Worm (Caenorhabditis elegans) whole organism, midembryonic: ENCODE data around the gene ugt-44.

Source experiments
- T22C8.4 ChIP-seq: fragments of 200-800 bp; sonication (Bioruptor generic); IDR thresholded peaks from 2 replicates; pipeline ENCODE4 v1.3.6; 2022; ENCODE audit warnings: missing genetic modification characterization, missing compliant biosample characterization
- cog-1 ChIP-seq: sonication (generic microtip); optimal IDR thresholded peaks from 2 replicates; lab custom pipeline; 2016; ENCODE audit warnings: missing genetic modification characterization, missing compliant biosample characterization
- flt-1 ChIP-seq: fragments of 200-800 bp; sonication (Bioruptor generic); IDR thresholded peaks from 2 replicates; pipeline ENCODE4 v1.3.6; 2022; ENCODE audit warnings: missing genetic modification characterization, missing compliant biosample characterization
- klf-2 ChIP-seq: fragments of 200-800 bp; sonication (Bioruptor generic); conservative IDR thresholded peaks from 2 replicates; pipeline ENCODE4 v1.3.6; 2022; ENCODE audit warnings: missing genetic modification reagents, missing genetic modification characterization, missing compliant biosample characterization
- med-1 ChIP-seq: sonication (generic microtip); optimal IDR thresholded peaks from 2 replicates; lab custom pipeline; 2017; ENCODE audit warnings: missing genetic modification characterization, mild to moderate bottlenecking, missing compliant biosample characterization, antibody characterized with exemption, missing genetic modification reagents; ENCODE audit not compliant: insufficient read depth
- ref-1 ChIP-seq: fragments of 200-800 bp; sonication (Bioruptor generic); conservative IDR thresholded peaks from 2 replicates; pipeline ENCODE4 v1.3.6; 2022; ENCODE audit warnings: missing genetic modification reagents, missing genetic modification characterization, missing compliant biosample characterization
- tab-1 ChIP-seq: fragments of 200-800 bp; sonication (Bioruptor generic); IDR thresholded peaks from 2 replicates; pipeline ENCODE4 v1.3.6; 2022; ENCODE audit warnings: missing genetic modification characterization, missing compliant biosample characterization
- ztf-23 ChIP-seq: fragments of 200-800 bp; sonication (Bioruptor generic); IDR thresholded peaks from 2 replicates; pipeline ENCODE4 v1.3.6; 2022; ENCODE audit warnings: missing genetic modification reagents, missing genetic modification characterization, missing compliant biosample characterization
- ztf-29 ChIP-seq: fragments of 200-800 bp; sonication (Bioruptor generic); IDR thresholded peaks from 2 replicates; pipeline ENCODE4 v1.3.6; 2022; ENCODE audit warnings: missing genetic modification reagents, missing genetic modification characterization, missing compliant biosample characterization

Gene ugt-44

ce11 chrIV:10469494-10469893 lies at the start of gene ugt-44:
Gene ugt-44, plus strand, starts transcription at chrIV:10469741.
- no peak for TF ChIP-seq cog-1 (tag; lab: Kevin White, UChicago)
- no peak for TF ChIP-seq tab-1 (GFP tag; lab: Robert Waterston, UW)
- TF ChIP-seq ztf-29 (GFP tag; lab: Robert Waterston, UW) = no peak
- no peak for TF ChIP-seq ztf-23 (GFP tag; lab: Robert Waterston, UW)
- no peak for TF ChIP-seq klf-2 (GFP tag; lab: Robert Waterston, UW)
- no peak for TF ChIP-seq flt-1
- no peak for TF ChIP-seq med-1 (GFP tag; lab: Kevin White, UChicago)

- TF ChIP-seq cog-1 (tag; lab: Kevin White, UChicago) (no peak), ref-1 (GFP tag; lab: Robert Waterston, UW) (no peak), klf-2 (GFP tag; lab: Robert Waterston, UW) (no peak), ztf-23 (GFP tag; lab: Robert Waterston, UW) (no peak), T22C8.4 (no peak), flt-1 (no peak), ztf-29 (GFP tag; lab: Robert Waterston, UW) (no peak), tab-1 (GFP tag; lab: Robert Waterston, UW) (no peak), med-1 (GFP tag; lab: Kevin White, UChicago) (no peak)
Observed at ce11 chrIV:10419896-10420295, 49.6 kb upstream of the ugt-44 start.

- TF ChIP-seq flt-1 (no peak), ref-1 (GFP tag; lab: Robert Waterston, UW) (no peak), ztf-29 (GFP tag; lab: Robert Waterston, UW) (no peak), klf-2 (GFP tag; lab: Robert Waterston, UW) (no peak), tab-1 (GFP tag; lab: Robert Waterston, UW) (no peak), cog-1 (tag; lab: Kevin White, UChicago) (no peak), med-1 (GFP tag; lab: Kevin White, UChicago) (no peak), T22C8.4 (no peak), ztf-23 (GFP tag; lab: Robert Waterston, UW) (no peak)
Observed at ce11 chrIV:10420440-10420839, 49.1 kb upstream of the ugt-44 start.

- TF ChIP-seq klf-2 (GFP tag; lab: Robert Waterston, UW) (no peak), ref-1 (GFP tag; lab: Robert Waterston, UW) (no peak), ztf-23 (GFP tag; lab: Robert Waterston, UW) (no peak), med-1 (GFP tag; lab: Kevin White, UChicago) (no peak), ztf-29 (GFP tag; lab: Robert Waterston, UW) (no peak), cog-1 (tag; lab: Kevin White, UChicago) (no peak), tab-1 (GFP tag; lab: Robert Waterston, UW) (no peak), T22C8.4 (no peak), flt-1 (no peak)
Observed at ce11 chrIV:10421256-10421655, 48.3 kb upstream of the ugt-44 start.

- no peak for TF ChIP-seq cog-1 (tag; lab: Kevin White, UChicago)
- no peak for TF ChIP-seq med-1 (GFP tag; lab: Kevin White, UChicago)
- no peak for TF ChIP-seq ztf-23 (GFP tag; lab: Robert Waterston, UW)
- no peak for TF ChIP-seq tab-1 (GFP tag; lab: Robert Waterston, UW)
- TF ChIP-seq T22C8.4 = no peak
- TF ChIP-seq flt-1 = no peak
- TF ChIP-seq ref-1 (GFP tag; lab: Robert Waterston, UW) = no peak
- TF ChIP-seq ztf-29 (GFP tag; lab: Robert Waterston, UW) = no peak
- no peak for TF ChIP-seq klf-2 (GFP tag; lab: Robert Waterston, UW)
Observed at ce11 chrIV:10422230-10422629, 47.3 kb upstream of the ugt-44 start.

- TF ChIP-seq flt-1 = no peak
- TF ChIP-seq cog-1 (tag; lab: Kevin White, UChicago) = no peak
- TF ChIP-seq med-1 (GFP tag; lab: Kevin White, UChicago) = no peak
- TF ChIP-seq tab-1 (GFP tag; lab: Robert Waterston, UW) = no peak
- no peak for TF ChIP-seq ztf-23 (GFP tag; lab: Robert Waterston, UW)
- TF ChIP-seq T22C8.4 = no peak
- no peak for TF ChIP-seq klf-2 (GFP tag; lab: Robert Waterston, UW)
- TF ChIP-seq ztf-29 (GFP tag; lab: Robert Waterston, UW) = no peak
Observed at ce11 chrIV:10424535-10424934, 45.0 kb upstream of the ugt-44 start, which contains the start of gene F13B12.1. Gene F13B12.1, minus strand, starts transcription at chrIV:10424635.

- no peak for TF ChIP-seq T22C8.4
- TF ChIP-seq med-1 (GFP tag; lab: Kevin White, UChicago) = no peak
- TF ChIP-seq flt-1 = no peak
- TF ChIP-seq ztf-23 (GFP tag; lab: Robert Waterston, UW) = no peak
- no peak for TF ChIP-seq cog-1 (tag; lab: Kevin White, UChicago)
- TF ChIP-seq klf-2 (GFP tag; lab: Robert Waterston, UW) = no peak
- TF ChIP-seq ref-1 (GFP tag; lab: Robert Waterston, UW) = no peak
- no peak for TF ChIP-seq tab-1 (GFP tag; lab: Robert Waterston, UW)
- no peak for TF ChIP-seq ztf-29 (GFP tag; lab: Robert Waterston, UW)
Observed at ce11 chrIV:10425129-10425528, 44.4 kb upstream of the ugt-44 start.

ce11 chrIV:10429129-10429528 lies 40.4 kb upstream of the ugt-44 start, which contains the start of gene F13B12.2:
Gene F13B12.2, minus strand, starts transcription at chrIV:10429130.
- TF ChIP-seq ztf-23 (GFP tag; lab: Robert Waterston, UW) (no peak), klf-2 (GFP tag; lab: Robert Waterston, UW) (no peak), med-1 (GFP tag; lab: Kevin White, UChicago) (no peak), flt-1 (no peak), ztf-29 (GFP tag; lab: Robert Waterston, UW) (no peak), T22C8.4 (no peak), ref-1 (GFP tag; lab: Robert Waterston, UW) (no peak), tab-1 (GFP tag; lab: Robert Waterston, UW) (no peak), cog-1 (tag; lab: Kevin White, UChicago) (no peak)

- TF ChIP-seq tab-1 (GFP tag; lab: Robert Waterston, UW) (no peak), cog-1 (tag; lab: Kevin White, UChicago) (no peak), ztf-23 (GFP tag; lab: Robert Waterston, UW) (no peak), T22C8.4 (no peak), ref-1 (GFP tag; lab: Robert Waterston, UW) (no peak), med-1 (GFP tag; lab: Kevin White, UChicago) (no peak), flt-1 (no peak), ztf-29 (GFP tag; lab: Robert Waterston, UW) (no peak), klf-2 (GFP tag; lab: Robert Waterston, UW) (no peak)
Observed at ce11 chrIV:10430507-10430906, 39.0 kb upstream of the ugt-44 start.
